Fruit fly (Drosophila melanogaster): Measurements from ENCODE around the gene jvl.

jvl gene

dm6 chr3R:14692230-14692970 is 49.0 kb upstream of the jvl start (continued):
- TF ChIP-seq CG9609 (GFP tag; optimal IDR thresholded peaks at IDR 0.05) (peak; percentile 28), CG10654 (GFP tag; optimal IDR thresholded peaks at IDR 0.05) (peak; percentile 69), CG3995 (GFP tag; optimal IDR thresholded peaks at IDR 0.05) (no peak), CoRest (tag; optimal IDR thresholded peaks at IDR 0.05) (peak; percentile 32), Doc3 (GFP tag; IDR thresholded peaks at IDR 0.05; ENCODE audit: partially characterized antibody) (no peak), klu (GFP tag; IDR thresholded peaks at IDR 0.05) (no peak), CG17186 (GFP tag; optimal IDR thresholded peaks at IDR 0.05) (peak; percentile 31), kah (GFP tag; optimal IDR thresholded peaks at IDR 0.05) (peak; percentile 41), CG12659 (GFP tag; optimal IDR thresholded peaks at IDR 0.05) (peak; percentile 7), Hsf (GFP tag; optimal IDR thresholded peaks at IDR 0.05) (peak; percentile 60), usp (GFP tag; optimal IDR thresholded peaks at IDR 0.05) (no peak), CG16863 (GFP tag; optimal IDR thresholded peaks at IDR 0.05) (peak; percentile 66), CG4360 (GFP tag; IDR thresholded peaks at IDR 0.05) (peak; percentile 69), GATAe (GFP tag; conservative IDR thresholded peaks at IDR 0.05) (no peak), Mrtf (GFP tag; IDR thresholded peaks at IDR 0.05) (0 out of 3 replicates have a peak, but pooled peaks have one; percentile 20), lilli (GFP tag; optimal IDR thresholded peaks at IDR 0.05) (peak; percentile 29), CG17385 (GFP tag; optimal IDR thresholded peaks at IDR 0.05) (peak; percentile 60), pan (optimal IDR thresholded peaks at IDR 0.05) (no peak), pan (GFP tag; optimal IDR thresholded peaks at IDR 0.05 in 1 of 2, IDR thresholded peaks at IDR 0.05 in 1 of 2) (peak in 1 of 2 experiments; percentile 11), jumu (GFP tag; optimal IDR thresholded peaks at IDR 0.05) (peak; percentile 54), CG10209 (GFP tag; optimal IDR thresholded peaks at IDR 0.05) (peak; percentile 27), gcm (GFP tag; optimal IDR thresholded peaks at IDR 0.05) (peak; percentile 60), CG11560 (tag; IDR thresholded peaks at IDR 0.05) (no peak), phol (tag; optimal IDR thresholded peaks at IDR 0.05) (peak; percentile 82), CG13287 (GFP tag; IDR thresholded peaks at IDR 0.05; ENCODE audit: partially characterized antibody) (no peak), CG17361 (GFP tag; IDR thresholded peaks at IDR 0.05) (peak; percentile 63; the same call in 2 of the 3 replicates), chm (GFP tag; IDR thresholded peaks at IDR 0.05) (peak; percentile 93), CG2678 (tag; optimal IDR thresholded peaks at IDR 0.05) (peak; percentile 71), pros (GFP tag; optimal IDR thresholded peaks at IDR 0.05) (peak; percentile 62), esg (GFP tag; conservative IDR thresholded peaks at IDR 0.05) (no peak; the same call in 1 of the 2 replicates), CG30020 (tag; optimal IDR thresholded peaks at IDR 0.05) (peak; percentile 16), CG31441 (GFP tag; IDR thresholded peaks at IDR 0.05) (peak; percentile 79), CG6791 (GFP tag; IDR thresholded peaks at IDR 0.05; ENCODE audit: partially characterized antibody) (no peak), CG10274 (GFP tag; optimal IDR thresholded peaks at IDR 0.05) (no peak), CG8944 (GFP tag; optimal IDR thresholded peaks at IDR 0.05) (peak; percentile 67), CG18262 (tag; optimal IDR thresholded peaks at IDR 0.05) (peak; percentile 86), Hr51 (GFP tag; optimal IDR thresholded peaks at IDR 0.05) (peak in 1 of 2 experiments; percentile 30), CG15011 (GFP tag; optimal IDR thresholded peaks at IDR 0.05) (no peak), dpn (GFP tag; optimal IDR thresholded peaks at IDR 0.05) (peak; percentile 47 to 54), Xbp1 (GFP tag; optimal IDR thresholded peaks at IDR 0.05) (peak; percentile 66), dimm (GFP tag; IDR thresholded peaks at IDR 0.05) (0 out of 2 replicates have a peak, but pooled peaks have one; percentile 31), CG12236 (GFP tag; optimal IDR thresholded peaks at IDR 0.05) (peak; percentile 29), CG16815 (GFP tag; optimal IDR thresholded peaks at IDR 0.05) (peak; percentile 47), en (GFP tag; optimal IDR thresholded peaks at IDR 0.05) (no peak), Lhr (GFP tag; optimal IDR thresholded peaks at IDR 0.05) (peak; percentile 21), Poxn (GFP tag; IDR thresholded peaks at IDR 0.05) (no peak), ara (GFP tag; IDR thresholded peaks at IDR 0.05) (peak; percentile 85), ftz-f1 (GFP tag; optimal IDR thresholded peaks at IDR 0.05) (no peak), sqz (GFP tag; optimal IDR thresholded peaks at IDR 0.05) (peak; percentile 65)

Measured in whole organism, embryonic.